Worm (Caenorhabditis elegans): ENCODE measurements around the gene ZK512.11.

- TF ChIP-seq ceh-28 (tag; optimal IDR thresholded peaks at IDR 0.05) = no peak
- no peak for TF ChIP-seq nhr-77 (tag; optimal IDR thresholded peaks at IDR 0.05)
- TF ChIP-seq zag-1 (tag; optimal IDR thresholded peaks at IDR 0.05) = no peak
- TF ChIP-seq lin-39 (tag; optimal IDR thresholded peaks at IDR 0.05) = peak; percentile 19
- peak; percentile 37 for TF ChIP-seq egl-5 (tag; optimal IDR thresholded peaks at IDR 0.05)
- TF ChIP-seq lin-15B (tag; optimal IDR thresholded peaks at IDR 0.05) = no peak
- TF ChIP-seq mdl-1 (tag; optimal IDR thresholded peaks at IDR 0.05) = no peak
- no peak for TF ChIP-seq nhr-43 (tag; optimal IDR thresholded peaks at IDR 0.05; ENCODE audit: poor library complexity, severe bottlenecking)
- no peak for TF ChIP-seq nfya-1 (tag; optimal IDR thresholded peaks at IDR 0.05; ENCODE audit: insufficient read depth)
Measured at ce11 chrIII:9177874-9178273, 33.9 kb downstream of the ZK512.11 start.
